Worm (Caenorhabditis elegans) whole organism, mixed stage, embryonic: ENCODE measurements around the gene srsx-25.

Source experiments
- blmp-1 ChIP-seq: fragments of 150-350 bp; optimal IDR thresholded peaks from 2 replicates; lab custom pipeline; 2014; ENCODE audit warnings: missing biosample characterization, missing genetic modification characterization
- hlh-1 ChIP-seq: fragments of 150-350 bp; optimal IDR thresholded peaks from 2 replicates; lab custom pipeline; 2014; ENCODE audit warnings: missing biosample characterization, missing genetic modification reagents, missing genetic modification characterization
- lin-13 ChIP-seq: fragments of 150-350 bp; optimal IDR thresholded peaks from 2 replicates; lab custom pipeline; 2014; ENCODE audit warnings: missing biosample characterization, missing genetic modification characterization
- lin-32 ChIP-seq: fragments of 200-800 bp; sonication (Bioruptor generic); optimal IDR thresholded peaks from 2 replicates; lab custom pipeline; 2018; ENCODE audit warnings: mild to moderate bottlenecking, missing genetic modification characterization, missing compliant biosample characterization
- lsy-2 ChIP-seq: fragments of 150-350 bp; optimal IDR thresholded peaks from 2 replicates; lab custom pipeline; 2014; ENCODE audit warnings: missing biosample characterization, missing genetic modification characterization
- nhr-237 ChIP-seq: fragments of 150-350 bp; optimal IDR thresholded peaks from 2 replicates; lab custom pipeline; 2014; ENCODE audit warnings: missing biosample characterization, missing genetic modification characterization
- pha-4 ChIP-seq: fragments of 150-350 bp; optimal IDR thresholded peaks from 2 replicates; lab custom pipeline; 2018; ENCODE audit warnings: missing biosample characterization, missing genetic modification reagents, missing genetic modification characterization
- sptf-1 ChIP-seq: sonication (generic microtip); optimal IDR thresholded peaks from 2 replicates; lab custom pipeline; 2017; ENCODE audit warnings: mild to moderate bottlenecking, missing genetic modification characterization, moderate library complexity, missing compliant biosample characterization
- unc-120 ChIP-seq: sonication (generic microtip); optimal IDR thresholded peaks from 2 replicates; lab custom pipeline; 2017; ENCODE audit warnings: missing genetic modification characterization, missing compliant biosample characterization; ENCODE audit not compliant: poor library complexity, severe bottlenecking
- unc-62 ChIP-seq: fragments of 150-350 bp; optimal IDR thresholded peaks from 2 replicates; lab custom pipeline; 2014; ENCODE audit warnings: missing biosample characterization, missing genetic modification reagents, missing genetic modification characterization
- ztf-11 ChIP-seq: fragments of 150-350 bp; optimal IDR thresholded peaks from 2 replicates; lab custom pipeline; 2014; ENCODE audit warnings: missing biosample characterization, missing genetic modification characterization

DNA sequence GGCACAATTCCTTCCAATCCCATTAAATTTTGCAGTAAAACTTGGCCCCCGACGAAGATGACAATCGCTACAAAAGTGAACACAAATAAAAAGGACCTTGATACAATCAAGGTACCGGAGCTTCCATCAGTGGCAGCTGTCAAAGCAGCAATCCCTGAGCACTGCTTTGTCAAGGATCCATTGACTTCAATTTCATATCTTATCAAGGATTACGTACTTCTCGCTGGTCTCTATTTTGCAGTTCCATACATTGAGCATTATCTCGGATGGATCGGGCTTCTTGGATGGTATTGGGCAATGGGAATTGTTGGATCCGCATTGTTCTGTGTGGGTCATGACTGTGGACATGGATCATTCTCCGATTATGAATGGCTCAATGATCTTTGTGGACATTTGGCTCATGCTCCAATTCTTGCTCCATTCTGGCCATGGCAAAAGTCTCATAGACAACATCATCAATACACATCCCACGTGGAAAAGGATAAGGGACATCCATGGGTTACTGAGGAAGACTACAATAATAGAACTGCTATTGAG lies 41.1 kb upstream of the srsx-25 start, which contains the start of gene fat-2:
- TF ChIP-seq lin-13, result no peak
- TF ChIP-seq ztf-11 (tag; lab: Kevin White, UChicago), result no peak
- no peak for TF ChIP-seq blmp-1 (tag; lab: Kevin White, UChicago)
- TF ChIP-seq hlh-1, result no peak
- TF ChIP-seq sptf-1 (tag; lab: Kevin White, UChicago), result no peak
- TF ChIP-seq unc-120, result no peak
- TF ChIP-seq lin-32 (GFP tag; lab: Kevin White, UChicago), result no peak
- no peak for TF ChIP-seq nhr-237 (tag; lab: Kevin White, UChicago)
- no peak for TF ChIP-seq lsy-2
- TF ChIP-seq unc-62, result no peak
- no peak for TF ChIP-seq pha-4 (tag; lab: Kevin White, UChicago)
